Worm (Caenorhabditis elegans) whole organism, L4/young adult: ENCODE measurements around the gene R160.6.

ENCODE experiments used
- W03F9.2 ChIP-seq: fragments of 150-350 bp; optimal IDR thresholded peaks from 2 replicates; lab custom pipeline; 2014; ENCODE audit warnings: missing biosample characterization, missing genetic modification characterization
- dao-5 ChIP-seq: sonication (generic microtip); optimal IDR thresholded peaks from 2 replicates; lab custom pipeline; 2016; ENCODE audit warnings: missing genotype, missing genetic modification characterization, moderate library complexity, missing compliant biosample characterization
- him-1 ChIP-seq: sonication (generic microtip); optimal IDR thresholded peaks from 2 replicates; lab custom pipeline; 2016; ENCODE audit warnings: missing genotype, missing genetic modification reagents, missing genetic modification characterization, missing compliant biosample characterization

ce11 chrX:4350198-4350597 is 22.8 kb downstream of the R160.6 start, which contains the start of gene F14H12.2:
- TF ChIP-seq him-1 (tag; lab: Kevin White, UChicago), result no peak
- TF ChIP-seq W03F9.2 (tag; lab: Kevin White, UChicago), result no peak
- TF ChIP-seq dao-5, result no peak
